Fruit fly (Drosophila melanogaster): ENCODE data around the gene CG33284.

The CG33284 gene

dm6 chr3L:21118602-21119001 lies 5.0 kb upstream of the CG33284 start:
- TF ChIP-seq usp (GFP tag; optimal IDR thresholded peaks at IDR 0.05) (no peak), Dll (optimal IDR thresholded peaks at IDR 0.05) (no peak), psq (optimal IDR thresholded peaks at IDR 0.05) (no peak), EcR (GFP tag; optimal IDR thresholded peaks at IDR 0.05) (no peak), pan (optimal IDR thresholded peaks at IDR 0.05) (no peak), CG8478 (optimal IDR thresholded peaks at IDR 0.05) (no peak)

DNA sequence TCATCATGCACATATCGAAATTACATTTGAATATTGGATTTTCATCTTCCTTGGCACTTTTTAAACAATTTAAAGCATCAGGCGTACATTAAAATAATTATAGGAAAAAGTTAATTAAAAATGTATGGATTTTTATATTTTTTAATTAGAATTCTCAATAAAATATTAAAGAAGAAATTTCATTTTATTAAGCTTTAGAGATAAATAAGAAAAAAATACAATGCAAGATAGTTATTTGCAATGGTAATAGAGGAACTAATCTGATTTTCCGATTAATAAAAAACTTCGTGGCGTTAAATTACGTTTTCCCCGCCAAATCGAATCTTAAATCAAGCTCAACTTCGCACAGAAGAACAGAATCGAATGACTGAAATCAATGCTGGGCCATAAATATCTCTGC lies 2.2 kb upstream of the CG33284 start, which contains the start of gene CG43938:
CG43938 (plus strand) TSS at position 301 of the 400 bp plus-strand sequence.
- TF ChIP-seq pan (optimal IDR thresholded peaks at IDR 0.05) (no peak), EcR (GFP tag; optimal IDR thresholded peaks at IDR 0.05) (no peak), psq (optimal IDR thresholded peaks at IDR 0.05) (no peak), CG8478 (optimal IDR thresholded peaks at IDR 0.05) (no peak), Dll (optimal IDR thresholded peaks at IDR 0.05) (no peak), usp (GFP tag; optimal IDR thresholded peaks at IDR 0.05) (no peak)

DNA sequence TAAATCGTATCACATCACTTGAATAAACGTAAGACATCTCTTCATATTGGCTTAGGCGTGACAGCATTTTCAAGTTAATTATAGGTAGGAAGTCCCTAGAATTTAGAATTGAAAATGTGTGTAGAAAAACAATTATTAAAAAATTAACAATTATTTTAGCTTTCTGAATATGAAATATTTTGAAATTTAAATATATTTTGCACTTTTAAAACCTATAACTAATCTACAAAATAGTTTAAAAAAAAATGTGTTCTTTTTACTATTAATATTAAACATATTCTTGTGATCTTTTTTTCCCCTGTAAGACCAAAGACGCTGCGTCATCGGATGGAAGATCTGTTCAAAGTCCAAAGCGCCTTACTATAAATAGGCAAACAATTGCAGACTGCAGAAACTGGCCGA lies 1.0 kb upstream of the CG33284 start:
- no peak for TF ChIP-seq psq (optimal IDR thresholded peaks at IDR 0.05)
- TF ChIP-seq CG8478 (optimal IDR thresholded peaks at IDR 0.05) = no peak
- TF ChIP-seq usp (GFP tag; optimal IDR thresholded peaks at IDR 0.05) = no peak
- no peak for TF ChIP-seq EcR (GFP tag; optimal IDR thresholded peaks at IDR 0.05)
- no peak for TF ChIP-seq pan (optimal IDR thresholded peaks at IDR 0.05)
- TF ChIP-seq Dll (optimal IDR thresholded peaks at IDR 0.05) = no peak

dm6 chr3L:21129682-21130081 lies 6.1 kb downstream of the CG33284 start:
- no peak for TF ChIP-seq CG8478 (optimal IDR thresholded peaks at IDR 0.05)
- no peak for TF ChIP-seq pan (optimal IDR thresholded peaks at IDR 0.05)
- TF ChIP-seq Dll (optimal IDR thresholded peaks at IDR 0.05) = no peak
- TF ChIP-seq usp (GFP tag; optimal IDR thresholded peaks at IDR 0.05) = no peak
- no peak for TF ChIP-seq psq (optimal IDR thresholded peaks at IDR 0.05)
- TF ChIP-seq EcR (GFP tag; optimal IDR thresholded peaks at IDR 0.05) = no peak

DNA sequence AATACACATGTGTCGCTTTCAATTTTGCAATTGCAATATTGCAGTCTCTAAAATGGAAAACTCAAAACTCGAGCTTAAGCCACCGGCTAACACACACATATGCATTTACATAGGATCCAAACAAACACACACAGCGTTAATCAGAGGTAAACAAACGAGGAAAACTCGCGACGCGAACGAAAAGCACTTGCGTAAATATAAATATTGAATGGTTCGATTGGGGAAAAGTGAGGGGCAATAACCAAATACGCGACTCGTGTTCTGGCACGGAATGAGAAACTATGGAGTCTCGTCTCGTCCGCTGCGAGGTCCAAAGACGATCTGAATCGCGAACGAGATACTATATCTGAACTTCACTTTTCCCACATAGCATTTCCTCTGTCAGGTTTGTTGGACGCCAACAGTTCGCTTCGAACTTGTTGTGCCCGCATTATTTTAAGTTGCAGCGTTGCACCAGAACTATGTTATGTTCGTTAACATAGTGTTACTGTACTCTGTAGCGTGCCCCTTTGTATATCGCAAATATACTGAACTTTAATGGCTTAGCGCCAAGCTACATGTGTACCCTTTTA lies 7.4 kb downstream of the CG33284 start, which contains the start of gene ko:
ko (minus strand) TSS at position 321 of the 572 bp plus-strand sequence.
- TF ChIP-seq CG8478 (optimal IDR thresholded peaks at IDR 0.05) (no peak), EcR (GFP tag; optimal IDR thresholded peaks at IDR 0.05) (no peak), usp (GFP tag; optimal IDR thresholded peaks at IDR 0.05) (no peak), psq (optimal IDR thresholded peaks at IDR 0.05) (no peak), Dll (optimal IDR thresholded peaks at IDR 0.05) (no peak), pan (optimal IDR thresholded peaks at IDR 0.05) (no peak)

DNA sequence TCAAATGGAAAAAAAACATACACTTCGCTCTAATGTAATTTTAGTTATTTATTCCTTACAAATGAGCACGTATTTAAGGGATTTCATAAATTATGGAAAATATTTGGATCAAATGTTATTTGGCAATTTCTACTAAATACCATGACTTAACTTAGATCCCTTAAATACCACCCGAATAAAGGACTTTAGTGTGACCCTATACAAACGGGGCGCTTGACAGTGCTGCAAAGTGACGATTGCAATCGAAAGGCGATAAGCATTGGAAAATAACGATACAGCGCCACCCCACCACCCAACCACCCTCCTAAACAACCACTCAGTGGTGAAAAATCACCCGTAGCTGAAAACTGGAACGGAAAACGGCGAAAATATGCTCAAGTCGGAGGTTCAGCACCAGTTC lies 7.9 kb downstream of the CG33284 start, which contains the start of gene ICA69:
ICA69 (plus strand) TSS at position 20 of the 400 bp plus-strand sequence.
- TF ChIP-seq psq (optimal IDR thresholded peaks at IDR 0.05) (no peak), Dll (optimal IDR thresholded peaks at IDR 0.05) (no peak), pan (optimal IDR thresholded peaks at IDR 0.05) (no peak), EcR (GFP tag; optimal IDR thresholded peaks at IDR 0.05) (no peak), usp (GFP tag; optimal IDR thresholded peaks at IDR 0.05) (no peak), CG8478 (optimal IDR thresholded peaks at IDR 0.05) (no peak)

- TF ChIP-seq EcR (GFP tag; optimal IDR thresholded peaks at IDR 0.05) (no peak), usp (GFP tag; optimal IDR thresholded peaks at IDR 0.05) (no peak), pan (optimal IDR thresholded peaks at IDR 0.05) (no peak), psq (optimal IDR thresholded peaks at IDR 0.05) (no peak), Dll (optimal IDR thresholded peaks at IDR 0.05) (no peak), CG8478 (optimal IDR thresholded peaks at IDR 0.05) (no peak)
Observed at dm6 chr3L:21135850-21136249, 12.3 kb downstream of the CG33284 start.

DNA sequence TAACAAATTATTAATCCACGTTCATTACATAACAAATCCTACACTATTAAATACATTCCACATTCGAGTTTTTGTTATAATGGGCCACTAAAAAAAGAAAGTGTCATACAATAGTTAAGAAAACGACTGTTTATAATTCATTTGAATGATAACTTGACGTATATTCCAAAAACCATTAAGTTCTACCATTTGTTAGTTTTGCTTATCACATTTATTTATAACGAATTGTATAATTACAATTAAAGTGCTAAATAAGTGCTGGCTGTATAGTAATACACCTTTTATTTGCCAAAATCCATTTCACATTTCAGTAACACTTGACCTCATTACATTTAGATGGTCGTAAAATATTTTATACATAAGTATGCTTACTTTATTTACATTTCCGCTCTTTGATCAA lies 12.7 kb downstream of the CG33284 start, which contains the start of gene CG10565:
CG10565 (minus strand) TSS at position 101 of the 400 bp plus-strand sequence.
- no peak for TF ChIP-seq usp (GFP tag; optimal IDR thresholded peaks at IDR 0.05)
- no peak for TF ChIP-seq Dll (optimal IDR thresholded peaks at IDR 0.05)
- TF ChIP-seq pan (optimal IDR thresholded peaks at IDR 0.05) = no peak
- TF ChIP-seq CG8478 (optimal IDR thresholded peaks at IDR 0.05) = no peak
- no peak for TF ChIP-seq EcR (GFP tag; optimal IDR thresholded peaks at IDR 0.05)

DNA sequence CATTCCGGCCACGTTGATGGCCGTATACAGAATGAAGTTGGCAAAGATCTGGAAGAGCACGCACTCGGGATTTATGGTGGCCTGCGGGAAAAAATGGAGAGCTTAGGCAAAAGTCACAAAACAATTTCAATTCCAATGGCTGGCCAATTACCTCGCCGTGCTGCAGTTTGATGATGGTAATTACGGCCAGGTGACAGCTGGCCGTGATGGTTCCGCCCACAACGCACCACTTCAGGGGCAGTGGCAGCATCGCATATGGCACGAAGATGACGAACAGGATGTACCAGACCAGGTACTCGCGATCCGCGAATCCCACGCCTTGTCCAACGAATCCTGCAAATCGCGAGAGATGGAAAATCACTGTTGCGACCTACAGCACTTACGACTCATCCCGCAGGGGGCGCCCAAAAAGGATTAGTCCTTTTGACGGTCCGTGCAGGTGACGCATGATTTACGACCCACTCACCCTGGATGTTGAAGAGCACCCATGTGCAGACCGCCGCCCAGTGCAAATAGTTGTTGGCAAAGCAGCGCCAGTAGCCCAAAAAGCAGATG lies 22.4 kb downstream of the CG33284 start:
- TF ChIP-seq CG8478 (optimal IDR thresholded peaks at IDR 0.05) = no peak

dm6 chr3L:21171905-21172304 lies 48.4 kb downstream of the CG33284 start, which contains the start of gene Ac78C:
TSS of gene Ac78C (minus strand) at chr3L:21171930.
- no peak for TF ChIP-seq pan (optimal IDR thresholded peaks at IDR 0.05)
- no peak for TF ChIP-seq psq (optimal IDR thresholded peaks at IDR 0.05)
- no peak for TF ChIP-seq EcR (GFP tag; optimal IDR thresholded peaks at IDR 0.05)
- TF ChIP-seq Dll (optimal IDR thresholded peaks at IDR 0.05) = no peak
- TF ChIP-seq usp (GFP tag; optimal IDR thresholded peaks at IDR 0.05) = no peak
- TF ChIP-seq CG8478 (optimal IDR thresholded peaks at IDR 0.05) = no peak

dm6 chr3L:21172527-21173253 lies 49.1 kb downstream of the CG33284 start, which contains the start of the genes chb and AsnS:
TSS of gene chb (plus strand) at chr3L:21172853.
TSS of gene AsnS (plus strand) at chr3L:21173118.
- peak in 1 of 2 experiments; percentile 6 for TF ChIP-seq EcR (GFP tag; optimal IDR thresholded peaks at IDR 0.05)
- TF ChIP-seq psq (optimal IDR thresholded peaks at IDR 0.05) = no peak

Data from whole organism.